Worm (Caenorhabditis elegans) whole organism, young adult: ENCODE results near the gene eif-1.

Experiments used
- B0019.2 ChIP-seq: fragments of 200-800 bp; sonication (Bioruptor generic); conservative IDR thresholded peaks from 2 replicates; pipeline ENCODE4 v1.3.6; 2022; ENCODE audit warnings: missing genetic modification reagents, missing genetic modification characterization, missing compliant biosample characterization
- C17E4.6 ChIP-seq: fragments of 200-800 bp; sonication (Bioruptor generic); IDR thresholded peaks from 2 replicates; pipeline ENCODE4 v1.3.6; 2022; ENCODE audit warnings: missing genetic modification reagents, missing genetic modification characterization, missing compliant biosample characterization
- D2030.7 ChIP-seq: fragments of 200-800 bp; sonication (Bioruptor generic); IDR thresholded peaks from 2 replicates; pipeline ENCODE4 v1.3.6; 2022; ENCODE audit warnings: missing genetic modification reagents, missing genetic modification characterization, missing compliant biosample characterization
- F37B4.10 ChIP-seq: fragments of 200-800 bp; sonication (Bioruptor generic); IDR thresholded peaks from 2 replicates; pipeline ENCODE4 v1.3.6; 2022; ENCODE audit warnings: missing genetic modification characterization, missing compliant biosample characterization
- F55B11.4 ChIP-seq: sonication (generic microtip); optimal IDR thresholded peaks from 2 replicates; lab custom pipeline; 2016; ENCODE audit warnings: missing compliant biosample characterization, missing genetic modification characterization, borderline replicate concordance; ENCODE audit not compliant: insufficient read depth
- F57C9.4 ChIP-seq: sonication (generic microtip); optimal IDR thresholded peaks from 2 replicates; lab custom pipeline; 2017; ENCODE audit warnings: mild to moderate bottlenecking, missing genetic modification characterization, missing compliant biosample characterization
- T07F8.4 ChIP-seq: sonication (generic microtip); optimal IDR thresholded peaks from 2 replicates; lab custom pipeline; 2016; ENCODE audit warnings: mild to moderate bottlenecking, missing genetic modification characterization, moderate library complexity, missing compliant biosample characterization
- Y79H2A.3 ChIP-seq: fragments of 200-800 bp; sonication (Bioruptor generic); conservative IDR thresholded peaks from 2 replicates; pipeline ENCODE4 v1.3.6; 2022; ENCODE audit warnings: missing genetic modification reagents, missing genetic modification characterization, missing compliant biosample characterization
- aptf-2 ChIP-seq: fragments of 200-800 bp; sonication (Bioruptor generic); conservative IDR thresholded peaks from 2 replicates; pipeline ENCODE4 v1.3.6; 2022; ENCODE audit warnings: missing genetic modification reagents, missing genetic modification characterization, missing compliant biosample characterization
- atf-7 ChIP-seq: sonication (generic microtip); optimal IDR thresholded peaks from 2 replicates; lab custom pipeline; 2017; ENCODE audit warnings: mild to moderate bottlenecking, missing genetic modification characterization, missing compliant biosample characterization
- athp-1 ChIP-seq: sonication (generic microtip); optimal IDR thresholded peaks from 2 replicates; lab custom pipeline; 2017; ENCODE audit warnings: mild to moderate bottlenecking, missing genetic modification characterization, missing compliant biosample characterization
- attf-6 ChIP-seq: fragments of 200-800 bp; sonication (Bioruptor generic); IDR thresholded peaks from 2 replicates; pipeline ENCODE4 v1.3.6; 2022; ENCODE audit warnings: missing genetic modification reagents, missing genetic modification characterization, missing compliant biosample characterization
- bed-2 ChIP-seq: fragments of 200-800 bp; sonication (Bioruptor generic); IDR thresholded peaks from 2 replicates; pipeline ENCODE4 v1.3.6; 2022; ENCODE audit warnings: missing genetic modification reagents, missing genetic modification characterization, missing compliant biosample characterization
- ccch-3 ChIP-seq: fragments of 200-800 bp; sonication (Bioruptor generic); optimal IDR thresholded peaks from 2 replicates; lab custom pipeline; 2018; ENCODE audit warnings: mild to moderate bottlenecking, missing genetic modification characterization, missing compliant biosample characterization
- cebp-1 ChIP-seq, 2 experiments: fragments of 200-800 bp in 1 of 2; sonication (Bioruptor generic) in 1 of 2; sonication (generic microtip) in 1 of 2; IDR thresholded peaks in 1 of 2; optimal IDR thresholded peaks in 1 of 2; 2 replicates each; pipeline versions ENCODE4 v1.3.6 to Lab custom; 2017 to 2022; ENCODE audit warnings: missing compliant biosample characterization in 2 of 2, missing genetic modification characterization in 2 of 2, mild to moderate bottlenecking in 1 of 2, missing genetic modification reagents in 1 of 2, moderate library complexity in 1 of 2
- cebp-2 ChIP-seq: fragments of 200-800 bp; sonication (Bioruptor generic); IDR thresholded peaks from 2 replicates; pipeline ENCODE4 v1.3.6; 2022; ENCODE audit warnings: missing genetic modification characterization, missing compliant biosample characterization
- chd-7 ChIP-seq: sonication (generic microtip); optimal IDR thresholded peaks from 2 replicates; lab custom pipeline; 2016; ENCODE audit warnings: mild to moderate bottlenecking, missing genetic modification characterization, moderate library complexity, missing compliant biosample characterization
- dox-1 ChIP-seq: fragments of 200-800 bp; sonication (Bioruptor generic); IDR thresholded peaks from 2 replicates; pipeline ENCODE4 v1.3.6; 2022; ENCODE audit warnings: missing genetic modification reagents, missing genetic modification characterization, missing compliant biosample characterization
- dpff-1 ChIP-seq: sonication (generic microtip); optimal IDR thresholded peaks from 2 replicates; lab custom pipeline; 2017; ENCODE audit warnings: mild to moderate bottlenecking, missing genetic modification characterization, missing compliant biosample characterization
- dpl-1 ChIP-seq: fragments of 150-350 bp; optimal IDR thresholded peaks from 2 replicates; lab custom pipeline; 2014; ENCODE audit warnings: missing biosample characterization, missing genetic modification reagents, missing genetic modification characterization
- egl-44 ChIP-seq: fragments of 200-800 bp; sonication (Bioruptor generic); IDR thresholded peaks from 2 replicates; pipeline ENCODE4 v1.3.6; 2022; ENCODE audit warnings: missing genetic modification reagents, missing genetic modification characterization, missing compliant biosample characterization
- ets-4 ChIP-seq: fragments of 200-800 bp; sonication (Bioruptor generic); optimal IDR thresholded peaks from 2 replicates; lab custom pipeline; 2018; ENCODE audit warnings: mild to moderate bottlenecking, missing genetic modification characterization, missing compliant biosample characterization
- gei-17 ChIP-seq: fragments of 200-800 bp; sonication (Bioruptor generic); optimal IDR thresholded peaks from 2 replicates; lab custom pipeline; 2018; ENCODE audit warnings: mild to moderate bottlenecking, missing genetic modification characterization, missing compliant biosample characterization
- him-1 ChIP-seq: sonication (generic microtip); optimal IDR thresholded peaks from 2 replicates; lab custom pipeline; 2016; ENCODE audit warnings: missing genotype, missing genetic modification reagents, missing genetic modification characterization, missing compliant biosample characterization
- hrde-1 ChIP-seq: sonication (generic microtip); optimal IDR thresholded peaks from 2 replicates; lab custom pipeline; 2016; ENCODE audit warnings: missing genetic modification characterization, mild to moderate bottlenecking, missing compliant biosample characterization, moderate library complexity, missing genotype, missing genetic modification reagents, borderline replicate concordance
- lag-1 ChIP-seq: fragments of 200-800 bp; sonication (Bioruptor generic); IDR thresholded peaks from 2 replicates; pipeline ENCODE4 v1.3.6; 2022; ENCODE audit warnings: missing genetic modification reagents, missing genetic modification characterization, missing compliant biosample characterization
- lin-26 ChIP-seq: fragments of 200-800 bp; sonication (Bioruptor generic); IDR thresholded peaks from 2 replicates; pipeline ENCODE4 v1.3.6; 2022; ENCODE audit warnings: missing genetic modification reagents, missing genetic modification characterization, missing compliant biosample characterization
- lin-35 ChIP-seq, 3 experiments: fragments of 150-350 bp in 2 of 3; sonication (generic microtip) in 1 of 3; optimal IDR thresholded peaks; 2 replicates each; lab custom pipeline; 2014 to 2018; ENCODE audit warnings: missing biosample characterization in 3 of 3, missing genetic modification characterization in 3 of 3, missing genetic modification reagents in 3 of 3
- lir-1 ChIP-seq: fragments of 200-800 bp; sonication (Bioruptor generic); conservative IDR thresholded peaks from 2 replicates; pipeline ENCODE4 v1.3.6; 2022; ENCODE audit warnings: missing genetic modification reagents, missing genetic modification characterization, missing compliant biosample characterization
- lsy-27 ChIP-seq: sonication (generic microtip); optimal IDR thresholded peaks from 2 replicates; lab custom pipeline; 2017; ENCODE audit warnings: missing genetic modification characterization, mild to moderate bottlenecking, missing compliant biosample characterization, antibody characterized with exemption, missing genotype, borderline replicate concordance; ENCODE audit not compliant: insufficient read depth
- mes-4 ChIP-seq: sonication (generic microtip); optimal IDR thresholded peaks from 2 replicates; lab custom pipeline; 2016; ENCODE audit warnings: missing genotype, missing genetic modification characterization, missing compliant biosample characterization
- nfya-1 ChIP-seq: sonication (generic microtip); optimal IDR thresholded peaks from 2 replicates; lab custom pipeline; 2017; ENCODE audit warnings: antibody characterized with exemption, missing compliant biosample characterization, missing genetic modification characterization, borderline replicate concordance; ENCODE audit not compliant: insufficient read depth
- nfya-2 ChIP-seq: fragments of 200-800 bp; sonication (Bioruptor generic); IDR thresholded peaks from 2 replicates; pipeline ENCODE4 v1.3.6; 2022; ENCODE audit warnings: missing genetic modification reagents, missing genetic modification characterization, missing compliant biosample characterization
- nhr-27 ChIP-seq: fragments of 200-800 bp; sonication (Bioruptor generic); optimal IDR thresholded peaks from 2 replicates; lab custom pipeline; 2018; ENCODE audit warnings: mild to moderate bottlenecking, missing genetic modification characterization, moderate library complexity, missing compliant biosample characterization
- nhr-80 ChIP-seq: sonication (generic microtip); optimal IDR thresholded peaks from 2 replicates; lab custom pipeline; 2016; ENCODE audit warnings: missing genetic modification characterization, missing compliant biosample characterization
- pbrm-1 ChIP-seq: fragments of 200-800 bp; sonication (Bioruptor generic); IDR thresholded peaks from 2 replicates; pipeline ENCODE4 v1.3.6; 2022; ENCODE audit warnings: missing genetic modification reagents, missing genetic modification characterization, missing compliant biosample characterization
- rec-8 ChIP-seq, 2 experiments: sonication (generic microtip); optimal IDR thresholded peaks; 2 replicates each; lab custom pipeline; 2016; ENCODE audit warnings: mild to moderate bottlenecking in 2 of 2, missing genetic modification characterization in 2 of 2, missing genetic modification reagents in 2 of 2, missing genotype in 2 of 2, missing biosample characterization in 1 of 2, missing compliant biosample characterization in 1 of 2, moderate library complexity in 1 of 2
- repo-1 ChIP-seq: sonication (generic microtip); optimal IDR thresholded peaks from 2 replicates; lab custom pipeline; 2017; ENCODE audit warnings: mild to moderate bottlenecking, missing genetic modification characterization, missing compliant biosample characterization
- sptf-2 ChIP-seq: fragments of 200-800 bp; sonication (Bioruptor generic); optimal IDR thresholded peaks from 2 replicates; lab custom pipeline; 2018; ENCODE audit warnings: mild to moderate bottlenecking, missing genetic modification characterization, missing compliant biosample characterization
- tlf-1 ChIP-seq: fragments of 200-800 bp; sonication (Bioruptor generic); optimal IDR thresholded peaks from 2 replicates; lab custom pipeline; 2018; ENCODE audit warnings: mild to moderate bottlenecking, missing genetic modification characterization, missing compliant biosample characterization
- unc-130 ChIP-seq: sonication (generic microtip); optimal IDR thresholded peaks from 2 replicates; lab custom pipeline; 2016; ENCODE audit warnings: missing genetic modification reagents, missing genetic modification characterization, missing compliant biosample characterization
- ztf-22 ChIP-seq: fragments of 200-800 bp; sonication (Bioruptor generic); optimal IDR thresholded peaks from 2 replicates; lab custom pipeline; 2018; ENCODE audit warnings: mild to moderate bottlenecking, missing genetic modification characterization, moderate library complexity, missing compliant biosample characterization
- ztf-25 ChIP-seq: fragments of 200-800 bp; sonication (Bioruptor generic); IDR thresholded peaks from 2 replicates; pipeline ENCODE4 v1.3.6; 2022; ENCODE audit warnings: missing genetic modification reagents, missing genetic modification characterization, missing compliant biosample characterization
- ztf-28 ChIP-seq: fragments of 200-800 bp; sonication (Bioruptor generic); IDR thresholded peaks from 2 replicates; pipeline ENCODE4 v1.3.6; 2022; ENCODE audit warnings: missing genetic modification reagents, missing genetic modification characterization, missing compliant biosample characterization

Gene eif-1

DNA sequence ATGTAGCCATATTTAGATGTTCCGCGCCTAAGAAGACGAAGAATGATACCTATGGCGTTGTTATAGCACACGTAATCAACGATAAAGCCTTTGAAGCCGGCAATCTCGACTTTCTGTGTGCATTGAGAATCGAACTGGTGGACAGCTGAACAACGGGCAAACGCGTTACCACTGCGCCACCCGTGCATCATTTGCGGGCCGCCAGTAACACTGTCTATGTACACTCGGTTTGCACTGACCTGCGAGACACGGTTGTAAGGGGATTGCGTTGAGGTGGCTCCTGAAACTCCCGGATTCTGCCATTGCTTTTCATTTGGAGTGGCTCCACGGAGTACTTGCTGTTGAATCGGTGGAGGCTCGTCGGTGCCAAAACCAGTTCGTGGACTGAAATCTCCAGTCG lies 51.0 kb downstream of the eif-1 start (continued):
- peak; percentile 82 for TF ChIP-seq chd-7
- no peak for TF ChIP-seq aptf-2
- TF ChIP-seq athp-1 = peak; percentile 78
- TF ChIP-seq ztf-25 (GFP tag; lab: Robert Waterston, UW) = no peak
- no peak for TF ChIP-seq attf-6 (GFP tag; lab: Robert Waterston, UW)
- no peak for TF ChIP-seq atf-7
- TF ChIP-seq tlf-1 (GFP tag; lab: Kevin White, UChicago) = no peak
- peak; percentile 76 for TF ChIP-seq mes-4
- no peak for TF ChIP-seq dpff-1 (tag; lab: Kevin White, UChicago)
- peak; percentile 46 for TF ChIP-seq unc-130 (GFP tag; lab: Kevin White, UChicago)
- 0 out of 2 replicates have a peak, but pooled peaks have one; percentile 46 for TF ChIP-seq pbrm-1
- peak; percentile 21 for TF ChIP-seq gei-17
- TF ChIP-seq F55B11.4 (tag; lab: Kevin White, UChicago) = no peak
- TF ChIP-seq hrde-1 = peak; percentile 84
- TF ChIP-seq C17E4.6 = no peak
- TF ChIP-seq sptf-2 (GFP tag; lab: Kevin White, UChicago) = no peak
- TF ChIP-seq ets-4 = no peak
- no peak for TF ChIP-seq F37B4.10 (GFP tag; lab: Robert Waterston, UW)
- peak; percentile 47; the same call in 1 of the 2 replicates for TF ChIP-seq D2030.7 (GFP tag; lab: Robert Waterston, UW)
- TF ChIP-seq cebp-2 (GFP tag; lab: Robert Waterston, UW) = peak; percentile 87
- TF ChIP-seq nhr-27 (tag; lab: Kevin White, UChicago) = peak; percentile 31
- peak; percentile 92 for TF ChIP-seq lin-26 (GFP tag; lab: Robert Waterston, UW)
- peak; percentile 64 for TF ChIP-seq dox-1 (GFP tag; lab: Robert Waterston, UW)
- TF ChIP-seq ztf-22 (GFP tag; lab: Kevin White, UChicago) = no peak
- TF ChIP-seq rec-8 (tag; optimal IDR thresholded peaks at IDR 0.05; lab: Kevin White, UChicago) = peak; percentile 53 to 78
- TF ChIP-seq egl-44 (GFP tag; lab: Robert Waterston, UW) = 0 out of 2 replicates have a peak, but pooled peaks have one; percentile 52
- no peak for TF ChIP-seq lir-1 (GFP tag; lab: Robert Waterston, UW)
- TF ChIP-seq lag-1 (GFP tag; lab: Robert Waterston, UW) = no peak
- TF ChIP-seq lsy-27 (tag; lab: Kevin White, UChicago) = no peak
- TF ChIP-seq ccch-3 = no peak
- TF ChIP-seq T07F8.4 (tag; lab: Kevin White, UChicago) = peak; percentile 58
- TF ChIP-seq nhr-80 (tag; lab: Kevin White, UChicago) = no peak
- no peak for TF ChIP-seq cebp-1 (GFP tag; IDR thresholded peaks at IDR 0.05; lab: Robert Waterston, UW)
- peak; percentile 60 for TF ChIP-seq cebp-1 (tag; optimal IDR thresholded peaks at IDR 0.05; lab: Kevin White, UChicago)
- TF ChIP-seq F57C9.4 (tag; lab: Kevin White, UChicago) = no peak
- TF ChIP-seq Y79H2A.3 (GFP tag; lab: Robert Waterston, UW) = no peak
- TF ChIP-seq B0019.2 (GFP tag; lab: Robert Waterston, UW) = no peak
- peak; percentile 89 for TF ChIP-seq repo-1 (tag; lab: Kevin White, UChicago)
- TF ChIP-seq nfya-2 (GFP tag; lab: Robert Waterston, UW) = no peak
- 0 out of 2 replicates have a peak, but pooled peaks have one; percentile 56 for TF ChIP-seq ztf-28 (GFP tag; lab: Robert Waterston, UW)
- TF ChIP-seq dpl-1 (GFP tag; lab: Kevin White, UChicago) = no peak
- no peak for TF ChIP-seq bed-2 (GFP tag; lab: Robert Waterston, UW)
- peak; percentile 42 for TF ChIP-seq him-1
- TF ChIP-seq lin-35 (GFP tag; optimal IDR thresholded peaks at IDR 0.05; lab: Kevin White, UChicago) = peak in 1 of 3 experiments; percentile 30
- TF ChIP-seq nfya-1 (tag; lab: Kevin White, UChicago) = no peak
- TF ChIP-seq, all 124 proteins: peak for 71
